Worm (Caenorhabditis elegans) whole organism, late embryonic: ENCODE results near the gene dnc-1.
A peak's percentile ranks its signal among the peaks of the same experiment; 100 is the strongest.

Experiments used
- C08G9.2 ChIP-seq: sonication (generic microtip); optimal IDR thresholded peaks from 2 replicates; lab custom pipeline; 2016; ENCODE audit warnings: mild to moderate bottlenecking, missing genetic modification characterization, moderate library complexity, missing compliant biosample characterization
- C38D4.7 ChIP-seq: fragments of 200-800 bp; sonication (Bioruptor generic); optimal IDR thresholded peaks from 2 replicates; lab custom pipeline; 2018; ENCODE audit warnings: mild to moderate bottlenecking, missing genetic modification characterization, moderate library complexity, missing compliant biosample characterization
- F13H6.1 ChIP-seq: sonication (generic microtip); optimal IDR thresholded peaks from 2 replicates; lab custom pipeline; 2016; ENCODE audit warnings: missing genetic modification characterization, missing compliant biosample characterization
- K02D7.2 ChIP-seq: sonication (generic microtip); optimal IDR thresholded peaks from 2 replicates; lab custom pipeline; 2017; ENCODE audit warnings: mild to moderate bottlenecking, missing genetic modification characterization, missing compliant biosample characterization
- K09A11.1 ChIP-seq: sonication (generic microtip); optimal IDR thresholded peaks from 2 replicates; lab custom pipeline; 2017; ENCODE audit warnings: antibody characterized with exemption, mild to moderate bottlenecking, missing genetic modification characterization, missing compliant biosample characterization; ENCODE audit not compliant: insufficient read depth
- T23F11.4 ChIP-seq: fragments of 200-800 bp; sonication (Bioruptor generic); optimal IDR thresholded peaks from 2 replicates; lab custom pipeline; 2018; ENCODE audit warnings: mild to moderate bottlenecking, missing genetic modification characterization, missing compliant biosample characterization
- Y22D7AL.16 ChIP-seq: sonication (generic microtip); optimal IDR thresholded peaks from 2 replicates; lab custom pipeline; 2016; ENCODE audit warnings: missing genetic modification characterization, missing compliant biosample characterization
- ahr-1 ChIP-seq: sonication (generic microtip); optimal IDR thresholded peaks from 2 replicates; lab custom pipeline; 2016; ENCODE audit warnings: missing genetic modification characterization, missing compliant biosample characterization
- ama-1 ChIP-seq: fragments of 150-350 bp; optimal IDR thresholded peaks from 2 replicates; lab custom pipeline; 2014
- ceh-14 ChIP-seq: sonication (generic microtip); optimal IDR thresholded peaks from 2 replicates; lab custom pipeline; 2016; ENCODE audit warnings: missing genotype, missing genetic modification characterization, missing compliant biosample characterization
- ceh-18 ChIP-seq: sonication (generic microtip); optimal IDR thresholded peaks from 2 replicates; lab custom pipeline; 2016; ENCODE audit warnings: missing genetic modification characterization, missing compliant biosample characterization
- ceh-19 ChIP-seq: fragments of 200-800 bp; sonication (Bioruptor generic); optimal IDR thresholded peaks from 2 replicates; lab custom pipeline; 2018; ENCODE audit warnings: mild to moderate bottlenecking, missing genetic modification characterization, missing compliant biosample characterization
- ceh-22 ChIP-seq: sonication (generic microtip); optimal IDR thresholded peaks from 2 replicates; lab custom pipeline; 2017; ENCODE audit warnings: missing biosample characterization, missing genetic modification characterization
- ceh-24 ChIP-seq: sonication (generic microtip); optimal IDR thresholded peaks from 2 replicates; lab custom pipeline; 2016; ENCODE audit warnings: mild to moderate bottlenecking, missing genetic modification characterization, missing compliant biosample characterization
- ceh-30 ChIP-seq: fragments of 150-350 bp; optimal IDR thresholded peaks from 2 replicates; lab custom pipeline; 2014; ENCODE audit warnings: missing biosample characterization, missing genetic modification characterization
- ceh-31 ChIP-seq: sonication (generic microtip); optimal IDR thresholded peaks from 2 replicates; lab custom pipeline; 2016; ENCODE audit warnings: missing genetic modification characterization, missing compliant biosample characterization
- ceh-48 ChIP-seq: sonication (generic microtip); optimal IDR thresholded peaks from 2 replicates; lab custom pipeline; 2016; ENCODE audit warnings: missing genetic modification characterization, inconsistent platforms, missing compliant biosample characterization
- ceh-6 ChIP-seq: fragments of 200-800 bp; sonication (Bioruptor generic); optimal IDR thresholded peaks from 2 replicates; lab custom pipeline; 2018; ENCODE audit warnings: mild to moderate bottlenecking, missing genetic modification characterization, missing compliant biosample characterization
- ceh-9 ChIP-seq: sonication (generic microtip); optimal IDR thresholded peaks from 2 replicates; lab custom pipeline; 2016; ENCODE audit warnings: mild to moderate bottlenecking, missing genetic modification characterization, inconsistent platforms, missing compliant biosample characterization
- che-1 ChIP-seq: sonication (generic microtip); optimal IDR thresholded peaks from 2 replicates; lab custom pipeline; 2016; ENCODE audit warnings: mild to moderate bottlenecking, missing genetic modification characterization, missing compliant biosample characterization
- dmd-4 ChIP-seq: sonication (generic microtip); optimal IDR thresholded peaks from 2 replicates; lab custom pipeline; 2016; ENCODE audit warnings: borderline replicate concordance, missing genetic modification characterization, missing compliant biosample characterization
- dve-1 ChIP-seq: sonication (generic microtip); optimal IDR thresholded peaks from 2 replicates; lab custom pipeline; 2017; ENCODE audit warnings: antibody characterized with exemption, mild to moderate bottlenecking, missing genetic modification characterization, missing compliant biosample characterization
- ets-4 ChIP-seq: sonication (generic microtip); optimal IDR thresholded peaks from 2 replicates; lab custom pipeline; 2016; ENCODE audit warnings: missing genetic modification characterization, missing compliant biosample characterization
- fax-1 ChIP-seq: sonication (generic microtip); optimal IDR thresholded peaks from 2 replicates; lab custom pipeline; 2016; ENCODE audit warnings: missing genotype, missing genetic modification characterization, missing compliant biosample characterization
- fkh-10 ChIP-seq: fragments of 150-350 bp; optimal IDR thresholded peaks from 2 replicates; lab custom pipeline; 2014; ENCODE audit warnings: missing biosample characterization, missing genetic modification reagents, missing genetic modification characterization
- fkh-6 ChIP-seq: sonication (generic microtip); optimal IDR thresholded peaks from 2 replicates; lab custom pipeline; 2016; ENCODE audit warnings: missing genetic modification characterization, missing compliant biosample characterization
- hlh-13 ChIP-seq: fragments of 200-800 bp; sonication (Bioruptor generic); optimal IDR thresholded peaks from 2 replicates; lab custom pipeline; 2018; ENCODE audit warnings: mild to moderate bottlenecking, missing genetic modification characterization, missing compliant biosample characterization
- hlh-30 ChIP-seq: sonication (generic microtip); optimal IDR thresholded peaks from 2 replicates; lab custom pipeline; 2017; ENCODE audit warnings: antibody characterized with exemption, missing genetic modification characterization, missing compliant biosample characterization; ENCODE audit not compliant: insufficient read depth
- lim-6 ChIP-seq: sonication (generic microtip); optimal IDR thresholded peaks from 2 replicates; lab custom pipeline; 2016; ENCODE audit warnings: missing genetic modification characterization, missing compliant biosample characterization
- lin-11 ChIP-seq: fragments of 200-800 bp; sonication (Bioruptor generic); optimal IDR thresholded peaks from 2 replicates; lab custom pipeline; 2018; ENCODE audit warnings: mild to moderate bottlenecking, missing genetic modification characterization, missing compliant biosample characterization
- madf-2 ChIP-seq: sonication (generic microtip); optimal IDR thresholded peaks from 2 replicates; lab custom pipeline; 2017; ENCODE audit warnings: missing genetic modification characterization, missing compliant biosample characterization
- nfya-1 ChIP-seq: sonication (generic microtip); optimal IDR thresholded peaks from 2 replicates; lab custom pipeline; 2017; ENCODE audit warnings: missing genetic modification characterization, mild to moderate bottlenecking, missing compliant biosample characterization, antibody characterized with exemption, moderate library complexity
- nhr-232 ChIP-seq: sonication (generic microtip); optimal IDR thresholded peaks from 2 replicates; lab custom pipeline; 2016; ENCODE audit warnings: missing genetic modification characterization, missing compliant biosample characterization
- npax-4 ChIP-seq: sonication (generic microtip); optimal IDR thresholded peaks from 2 replicates; lab custom pipeline; 2016; ENCODE audit warnings: missing genetic modification characterization, missing compliant biosample characterization
- pag-3 ChIP-seq: sonication (generic microtip); optimal IDR thresholded peaks from 2 replicates; lab custom pipeline; 2016; ENCODE audit warnings: missing compliant biosample characterization, missing genetic modification characterization, borderline replicate concordance
- pat-9 ChIP-seq: fragments of 200-800 bp; sonication (Bioruptor generic); optimal IDR thresholded peaks from 2 replicates; lab custom pipeline; 2018; ENCODE audit warnings: mild to moderate bottlenecking, missing genetic modification characterization, moderate library complexity, missing compliant biosample characterization
- pax-1 ChIP-seq: fragments of 150-350 bp; optimal IDR thresholded peaks from 2 replicates; lab custom pipeline; 2014; ENCODE audit warnings: missing biosample characterization, missing genetic modification characterization
- pha-2 ChIP-seq: sonication (generic microtip); optimal IDR thresholded peaks from 2 replicates; lab custom pipeline; 2017; ENCODE audit warnings: mild to moderate bottlenecking, missing genetic modification characterization, missing compliant biosample characterization
- pha-4 ChIP-seq: fragments of 150-350 bp; optimal IDR thresholded peaks from 2 replicates; lab custom pipeline; 2018; ENCODE audit warnings: missing biosample characterization, missing genetic modification reagents, missing genetic modification characterization
- pqm-1 ChIP-seq: sonication (generic microtip); optimal IDR thresholded peaks from 2 replicates; lab custom pipeline; 2016; ENCODE audit warnings: missing genetic modification characterization, missing compliant biosample characterization
- pros-1 ChIP-seq: fragments of 150-350 bp; optimal IDR thresholded peaks from 2 replicates; lab custom pipeline; 2014; ENCODE audit warnings: missing biosample characterization, missing genetic modification reagents, missing genetic modification characterization
- rnt-1 ChIP-seq: sonication (generic microtip); optimal IDR thresholded peaks from 2 replicates; lab custom pipeline; 2016; ENCODE audit warnings: missing genetic modification characterization, missing compliant biosample characterization
- sdc-2 ChIP-seq: sonication (generic microtip); optimal IDR thresholded peaks from 2 replicates; lab custom pipeline; 2016; ENCODE audit warnings: missing genotype, missing genetic modification characterization, missing compliant biosample characterization
- sox-2 ChIP-seq: fragments of 200-800 bp; sonication (Bioruptor generic); IDR thresholded peaks from 2 replicates; pipeline ENCODE4 v1.3.6; 2022; ENCODE audit warnings: missing genetic modification reagents, missing genetic modification characterization, missing compliant biosample characterization
- sox-4 ChIP-seq: sonication (generic microtip); optimal IDR thresholded peaks from 2 replicates; lab custom pipeline; 2017; ENCODE audit warnings: mild to moderate bottlenecking, missing genetic modification characterization, inconsistent platforms, missing compliant biosample characterization
- syd-9 ChIP-seq: sonication (generic microtip); optimal IDR thresholded peaks from 2 replicates; lab custom pipeline; 2016; ENCODE audit warnings: mild to moderate bottlenecking, missing genetic modification characterization, moderate library complexity, missing compliant biosample characterization
- tbx-2 ChIP-seq: sonication (generic microtip); optimal IDR thresholded peaks from 2 replicates; lab custom pipeline; 2016; ENCODE audit warnings: missing genetic modification characterization, missing compliant biosample characterization
- tbx-7 ChIP-seq: sonication (generic microtip); optimal IDR thresholded peaks from 2 replicates; lab custom pipeline; 2016; ENCODE audit warnings: missing genotype, missing genetic modification characterization, missing compliant biosample characterization
- ttx-3 ChIP-seq: sonication (generic microtip); optimal IDR thresholded peaks from 2 replicates; lab custom pipeline; 2016; ENCODE audit warnings: missing genetic modification reagents, missing genetic modification characterization, missing compliant biosample characterization
- unc-3 ChIP-seq, 2 experiments: fragments of 200-800 bp in 1 of 2; sonication (Bioruptor generic) in 1 of 2; sonication (generic microtip) in 1 of 2; conservative IDR thresholded peaks in 1 of 2; optimal IDR thresholded peaks in 1 of 2; 2 replicates each; pipeline versions ENCODE4 v1.3.6 to Lab custom; 2016 to 2022; ENCODE audit warnings: missing compliant biosample characterization in 2 of 2, missing genetic modification characterization in 2 of 2, missing genetic modification reagents in 1 of 2
- unc-42 ChIP-seq: sonication (generic microtip); optimal IDR thresholded peaks from 2 replicates; lab custom pipeline; 2016; ENCODE audit warnings: missing genotype, missing genetic modification characterization, missing compliant biosample characterization
- zip-5 ChIP-seq: sonication (generic microtip); optimal IDR thresholded peaks from 2 replicates; lab custom pipeline; 2016; ENCODE audit warnings: missing genetic modification characterization, missing compliant biosample characterization

dnc-1 gene

ce11 chrIV:10935853-10936491 lies 3.0 kb upstream of the dnc-1 start, which contains the start of gene lgg-2:
Gene lgg-2 (minus strand): TSS chrIV:10935903.
- TF ChIP-seq pat-9 = no peak
- no peak for TF ChIP-seq fkh-6 (tag; lab: Kevin White, UChicago)
- peak; percentile 84 for TF ChIP-seq tbx-2
- TF ChIP-seq ceh-9 (tag; lab: Kevin White, UChicago) = no peak
- no peak for TF ChIP-seq K02D7.2
- no peak for TF ChIP-seq madf-2 (tag; lab: Kevin White, UChicago)
- no peak for TF ChIP-seq ceh-19 (GFP tag; lab: Kevin White, UChicago)
- TF ChIP-seq nfya-1 (tag; lab: Kevin White, UChicago) = peak; percentile 88
- peak; percentile 29 for TF ChIP-seq pax-1
- no peak for TF ChIP-seq che-1 (tag; lab: Kevin White, UChicago)
- no peak for TF ChIP-seq T23F11.4 (GFP tag; lab: Kevin White, UChicago)
- peak; percentile 100 for TF ChIP-seq hlh-30 (tag; lab: Kevin White, UChicago)
- TF ChIP-seq ceh-30 (tag; lab: Kevin White, UChicago) = no peak
- TF ChIP-seq dve-1 (tag; lab: Kevin White, UChicago) = no peak
- TF ChIP-seq lin-11 = no peak
- TF ChIP-seq C38D4.7 = no peak
- no peak for TF ChIP-seq pha-2 (tag; lab: Kevin White, UChicago)
- TF ChIP-seq tbx-7 (tag; lab: Kevin White, UChicago) = no peak
- no peak for TF ChIP-seq ceh-6
- TF ChIP-seq fax-1 (tag; lab: Kevin White, UChicago) = peak; percentile 45
- TF ChIP-seq sdc-2 = no peak
- TF ChIP-seq sox-2 = no peak
- TF ChIP-seq ttx-3 (tag; lab: Kevin White, UChicago) = no peak
- TF ChIP-seq ceh-31 (tag; lab: Kevin White, UChicago) = peak; percentile 73
- no peak for TF ChIP-seq pha-4
- TF ChIP-seq syd-9 (tag; lab: Kevin White, UChicago) = no peak
- TF ChIP-seq pag-3 (tag; lab: Kevin White, UChicago) = no peak
- no peak for TF ChIP-seq npax-4 (tag; lab: Kevin White, UChicago)
- no peak for TF ChIP-seq Y22D7AL.16
- TF ChIP-seq zip-5 = no peak
- TF ChIP-seq pros-1 (tag; lab: Kevin White, UChicago) = peak; percentile 93
- TF ChIP-seq ceh-48 = no peak
- TF ChIP-seq pqm-1 = no peak
- peak; percentile 26 for TF ChIP-seq F13H6.1 (tag; lab: Kevin White, UChicago)
- TF ChIP-seq ceh-24 (tag; lab: Kevin White, UChicago) = no peak
- no peak for TF ChIP-seq fkh-10 (GFP tag; lab: Kevin White, UChicago)
- TF ChIP-seq ceh-18 (tag; lab: Kevin White, UChicago) = peak; percentile 90
- TF ChIP-seq sox-4 (tag; lab: Kevin White, UChicago) = no peak
- TF ChIP-seq nhr-232 = no peak
- TF ChIP-seq C08G9.2 = peak; percentile 34
- no peak for TF ChIP-seq ceh-22 (tag; lab: Kevin White, UChicago)
- no peak for TF ChIP-seq ama-1 (lab: Kevin White, UChicago)
- no peak for TF ChIP-seq hlh-13 (GFP tag; lab: Kevin White, UChicago)
- peak; percentile 7 for TF ChIP-seq ceh-14 (tag; lab: Kevin White, UChicago)
- no peak for TF ChIP-seq unc-3 (GFP tag; conservative IDR thresholded peaks at IDR 0.05; lab: Robert Waterston, UW)
- TF ChIP-seq unc-3 (tag; optimal IDR thresholded peaks at IDR 0.05; lab: Kevin White, UChicago) = no peak
- peak; percentile 29 for TF ChIP-seq ets-4 (tag; lab: Kevin White, UChicago)
- no peak for TF ChIP-seq K09A11.1 (tag; lab: Kevin White, UChicago)
- peak; percentile 46 for TF ChIP-seq dmd-4 (tag; lab: Kevin White, UChicago)
- TF ChIP-seq unc-42 = peak; percentile 61
- TF ChIP-seq rnt-1 (tag; lab: Kevin White, UChicago) = peak; percentile 75
- no peak for TF ChIP-seq ahr-1 (tag; lab: Kevin White, UChicago)
- TF ChIP-seq lim-6 = no peak
